Fruit fly (Drosophila melanogaster): ENCODE data around the gene Arf1.
A peak's percentile ranks its signal among the peaks of the same experiment; 100 is the strongest.

The Arf1 gene

DNA sequence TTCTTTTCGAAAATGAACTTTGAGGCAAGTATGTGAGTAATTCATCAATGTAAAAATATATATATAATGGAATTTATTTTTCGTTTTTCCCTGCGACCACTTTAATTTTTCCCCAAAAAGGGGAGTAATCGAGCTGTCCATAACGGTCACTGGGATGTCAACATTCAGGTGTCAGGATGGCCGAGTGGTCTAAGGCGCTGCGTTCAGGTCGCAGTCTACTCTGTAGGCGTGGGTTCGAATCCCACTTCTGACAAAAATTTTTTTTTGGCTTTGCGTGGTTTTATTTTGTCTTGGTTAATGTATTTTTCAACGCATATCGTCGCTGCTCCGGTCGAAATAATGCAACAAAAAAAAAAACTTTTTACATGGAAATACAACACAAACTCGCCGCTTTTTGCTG is 28.9 kb downstream of the Arf1 start (continued):
- TF ChIP-seq jumu (GFP tag; optimal IDR thresholded peaks at IDR 0.05), result no peak
- no peak for TF ChIP-seq CG15073 (GFP tag; optimal IDR thresholded peaks at IDR 0.05)
- TF ChIP-seq Deaf1 (tag; optimal IDR thresholded peaks at IDR 0.05), result no peak
- TF ChIP-seq Myb (GFP tag; optimal IDR thresholded peaks at IDR 0.05), result no peak
- no peak for TF ChIP-seq CG3995 (GFP tag; optimal IDR thresholded peaks at IDR 0.05)
- TF ChIP-seq CG8388 (GFP tag; optimal IDR thresholded peaks at IDR 0.05), result no peak
- no peak for TF ChIP-seq Mrtf (GFP tag; IDR thresholded peaks at IDR 0.05)
- TF ChIP-seq TFAM (GFP tag; optimal IDR thresholded peaks at IDR 0.05), result no peak
- TF ChIP-seq mld (GFP tag; IDR thresholded peaks at IDR 0.05; ENCODE audit: partially characterized antibody), result peak; percentile 82
- TF ChIP-seq CG1024 (GFP tag; IDR thresholded peaks at IDR 0.05), result no peak
- peak; percentile 83 for TF ChIP-seq amos (GFP tag; IDR thresholded peaks at IDR 0.05; ENCODE audit: partially characterized antibody)
- no peak for TF ChIP-seq Mad (GFP tag; optimal IDR thresholded peaks at IDR 0.05)
- no peak for TF ChIP-seq gsb (GFP tag; IDR thresholded peaks at IDR 0.05)
- peak; percentile 21 for TF ChIP-seq Med (GFP tag)
- TF ChIP-seq vvl (GFP tag; IDR thresholded peaks at IDR 0.05), result no peak
- TF ChIP-seq usp (GFP tag; optimal IDR thresholded peaks at IDR 0.05), result no peak
- peak; percentile 77 for TF ChIP-seq CG14860 (GFP tag; IDR thresholded peaks at IDR 0.05; ENCODE audit: partially characterized antibody)
- TF ChIP-seq vnd (GFP tag; IDR thresholded peaks at IDR 0.05; ENCODE audit: partially characterized antibody), result peak; percentile 64; the same call in 2 of the 3 replicates
- TF ChIP-seq HLH4C (GFP tag; IDR thresholded peaks at IDR 0.05; ENCODE audit: partially characterized antibody), result peak; percentile 74
- no peak for TF ChIP-seq wek (GFP tag; optimal IDR thresholded peaks at IDR 0.05)
- TF ChIP-seq sim (GFP tag; IDR thresholded peaks at IDR 0.05), result no peak
- TF ChIP-seq tna (GFP tag; IDR thresholded peaks at IDR 0.05; ENCODE audit: partially characterized antibody), result peak; percentile 69
- TF ChIP-seq Bgb (GFP tag; IDR thresholded peaks at IDR 0.05; ENCODE audit: partially characterized antibody), result peak; percentile 80
- no peak for TF ChIP-seq h (optimal IDR thresholded peaks at IDR 0.05)
- no peak for TF ChIP-seq Hr3 (GFP tag; optimal IDR thresholded peaks at IDR 0.05)
- TF ChIP-seq E2f1 (GFP tag; IDR thresholded peaks at IDR 0.05), result no peak
- no peak; the same call in 1 of the 2 replicates for TF ChIP-seq inv (GFP tag; IDR thresholded peaks at IDR 0.05; ENCODE audit: partially characterized antibody)
- no peak for TF ChIP-seq CG3726 (GFP tag; IDR thresholded peaks at IDR 0.05)
- TF ChIP-seq Six4 (GFP tag; optimal IDR thresholded peaks at IDR 0.05), result no peak
- TF ChIP-seq nau (GFP tag; optimal IDR thresholded peaks at IDR 0.05), result no peak
- TF ChIP-seq fru (optimal IDR thresholded peaks at IDR 0.05), result no peak
- peak; percentile 62; the same call in 2 of the 3 replicates for TF ChIP-seq knrl (GFP tag; IDR thresholded peaks at IDR 0.05; ENCODE audit: partially characterized antibody)
- TF ChIP-seq CG2199 (GFP tag; IDR thresholded peaks at IDR 0.05), result no peak
- TF ChIP-seq sna (GFP tag; IDR thresholded peaks at IDR 0.05; ENCODE audit: partially characterized antibody), result no peak
- TF ChIP-seq Sry-β (GFP tag; optimal IDR thresholded peaks at IDR 0.05), result no peak
- no peak for TF ChIP-seq Fer3 (tag; optimal IDR thresholded peaks at IDR 0.05)
- peak; percentile 67 for TF ChIP-seq Scr (GFP tag; IDR thresholded peaks at IDR 0.05; ENCODE audit: partially characterized antibody)
- TF ChIP-seq CG7786 (GFP tag; optimal IDR thresholded peaks at IDR 0.05), result no peak
- 0 out of 2 replicates have a peak, but pooled peaks have one; percentile 17 for TF ChIP-seq danr (GFP tag; IDR thresholded peaks at IDR 0.05)
- no peak for TF ChIP-seq ac (GFP tag; optimal IDR thresholded peaks at IDR 0.05)
- no peak for TF ChIP-seq CG1792 (GFP tag; optimal IDR thresholded peaks at IDR 0.05)
- TF ChIP-seq sob (GFP tag; IDR thresholded peaks at IDR 0.05), result no peak
- TF ChIP-seq hb (GFP tag; IDR thresholded peaks at IDR 0.05; ENCODE audit: partially characterized antibody), result peak; percentile 77; the same call in 2 of the 3 replicates
- no peak for TF ChIP-seq CG4820 (GFP tag; optimal IDR thresholded peaks at IDR 0.05)
- no peak for TF ChIP-seq cad (GFP tag; optimal IDR thresholded peaks at IDR 0.05)
- TF ChIP-seq Bdp1 (GFP tag; optimal IDR thresholded peaks at IDR 0.05), result peak; percentile 98
- no peak for TF ChIP-seq ttk (GFP tag; IDR thresholded peaks at IDR 0.05)
- no peak for TF ChIP-seq Lim3 (GFP tag; IDR thresholded peaks at IDR 0.05)
- TF ChIP-seq Taf1 (GFP tag; IDR thresholded peaks at IDR 0.05), result no peak
- no peak for TF ChIP-seq corto (GFP tag; optimal IDR thresholded peaks at IDR 0.05)
- no peak for TF ChIP-seq Trl (optimal IDR thresholded peaks at IDR 0.05)
- TF ChIP-seq Trl (GFP tag; optimal IDR thresholded peaks at IDR 0.05), result no peak

Data from whole organism, embryonic.